Worm (Caenorhabditis elegans) whole organism, L1 larva: ENCODE data around the gene D2023.6.

Experiments
- C16A3.4 ChIP-seq: fragments of 150-350 bp; optimal IDR thresholded peaks from 2 replicates; lab custom pipeline; 2014; ENCODE audit warnings: missing biosample characterization, missing genetic modification characterization
- F16B12.6 ChIP-seq: fragments of 150-350 bp; optimal IDR thresholded peaks from 2 replicates; lab custom pipeline; 2014; ENCODE audit warnings: missing biosample characterization, missing genetic modification characterization
- Y116A8C.19 ChIP-seq: sonication (generic microtip); optimal IDR thresholded peaks from 2 replicates; lab custom pipeline; 2016; ENCODE audit warnings: missing compliant biosample characterization, missing genetic modification characterization, borderline replicate concordance
- aha-1 ChIP-seq: fragments of 150-350 bp; optimal IDR thresholded peaks from 2 replicates; lab custom pipeline; 2014; ENCODE audit warnings: missing biosample characterization, missing genetic modification characterization
- alr-1 ChIP-seq: fragments of 200-800 bp; sonication (Bioruptor generic); optimal IDR thresholded peaks from 2 replicates; lab custom pipeline; 2018; ENCODE audit warnings: borderline replicate concordance, mild to moderate bottlenecking, missing genetic modification characterization, missing compliant biosample characterization
- ama-1 ChIP-seq: fragments of 150-350 bp; optimal IDR thresholded peaks from 2 replicates; lab custom pipeline; 2014
- blmp-1 ChIP-seq: fragments of 150-350 bp; optimal IDR thresholded peaks from 2 replicates; lab custom pipeline; 2014; ENCODE audit warnings: missing biosample characterization, missing genetic modification characterization
- ceh-8 ChIP-seq: fragments of 200-800 bp; sonication (Bioruptor generic); optimal IDR thresholded peaks from 2 replicates; lab custom pipeline; 2018; ENCODE audit warnings: mild to moderate bottlenecking, missing genetic modification characterization, moderate library complexity, missing compliant biosample characterization
- ceh-88 ChIP-seq: fragments of 200-800 bp; sonication (Bioruptor generic); IDR thresholded peaks from 2 replicates; pipeline ENCODE4 v1.3.6; 2022; ENCODE audit warnings: missing genetic modification characterization, missing compliant biosample characterization
- dsc-1 ChIP-seq: sonication (generic microtip); optimal IDR thresholded peaks from 2 replicates; lab custom pipeline; 2016; ENCODE audit warnings: mild to moderate bottlenecking, missing genetic modification characterization, missing compliant biosample characterization
- efl-1 ChIP-seq, 4 experiments: fragments of 150-350 bp; optimal IDR thresholded peaks in 3 of 4; peaks in 1 of 4; 1 replicate in 1 of 4; 2 replicates in 3 of 4; lab custom pipeline; 2014; ENCODE audit warnings: missing biosample characterization in 2 of 4, missing genetic modification characterization in 2 of 4, missing genetic modification reagents in 2 of 4
- egl-27 ChIP-seq, 2 experiments: fragments of 150-350 bp in 1 of 2; sonication (generic microtip); optimal IDR thresholded peaks; 3 replicates each; lab custom pipeline; 2017 to 2018; ENCODE audit warnings: missing biosample characterization in 2 of 2, missing genetic modification characterization in 2 of 2, missing genetic modification reagents in 2 of 2
- elt-3 ChIP-seq, 6 experiments: fragments of 150-350 bp in 1 of 6; sonication (generic microtip); optimal IDR thresholded peaks; 2 replicates each; lab custom pipeline; 2017 to 2018; ENCODE audit warnings: missing biosample characterization in 6 of 6, missing genetic modification characterization in 6 of 6, inconsistent platforms in 1 of 6
- fkh-10 ChIP-seq: sonication (generic microtip); optimal IDR thresholded peaks from 2 replicates; lab custom pipeline; 2017; ENCODE audit warnings: missing biosample characterization, missing genetic modification reagents, missing genetic modification characterization
- grh-1 ChIP-seq: fragments of 200-800 bp; sonication (Bioruptor generic); IDR thresholded peaks from 2 replicates; pipeline ENCODE4 v1.3.6; 2022; ENCODE audit warnings: missing genetic modification reagents, missing genetic modification characterization, missing compliant biosample characterization
- irx-1 ChIP-seq: sonication (generic microtip); optimal IDR thresholded peaks from 2 replicates; lab custom pipeline; 2016; ENCODE audit warnings: missing genetic modification characterization, missing compliant biosample characterization
- isw-1 ChIP-seq: fragments of 200-800 bp; sonication (Bioruptor generic); IDR thresholded peaks from 2 replicates; pipeline ENCODE4 v1.3.6; 2022; ENCODE audit warnings: missing genetic modification characterization, missing compliant biosample characterization
- lin-14 ChIP-seq: fragments of 200-800 bp; sonication (Bioruptor generic); optimal IDR thresholded peaks from 2 replicates; lab custom pipeline; 2018; ENCODE audit warnings: mild to moderate bottlenecking, missing genetic modification characterization, moderate library complexity, missing compliant biosample characterization
- lin-35 ChIP-seq, 2 experiments: fragments of 150-350 bp; optimal IDR thresholded peaks; 2 replicates each; lab custom pipeline; 2014; ENCODE audit warnings: missing biosample characterization in 2 of 2, missing genetic modification characterization in 2 of 2, missing genetic modification reagents in 2 of 2
- lsy-2 ChIP-seq, 2 experiments: fragments of 150-350 bp; optimal IDR thresholded peaks; 2 replicates each; lab custom pipeline; 2014; ENCODE audit warnings: missing biosample characterization in 2 of 2, missing genetic modification characterization in 2 of 2
- mab-9 ChIP-seq: fragments of 200-800 bp; sonication (Bioruptor generic); IDR thresholded peaks from 2 replicates; pipeline ENCODE4 v1.3.6; 2022; ENCODE audit warnings: missing genetic modification reagents, missing genetic modification characterization, missing compliant biosample characterization
- mdl-1 ChIP-seq, 2 experiments: fragments of 150-350 bp; optimal IDR thresholded peaks; 2 replicates each; lab custom pipeline; 2014 to 2017; ENCODE audit warnings: missing biosample characterization in 2 of 2, missing genetic modification characterization in 2 of 2, inconsistent platforms in 1 of 2
- nhr-19 ChIP-seq: fragments of 200-800 bp; sonication (Bioruptor generic); conservative IDR thresholded peaks from 2 replicates; pipeline ENCODE4 v1.3.6; 2022; ENCODE audit warnings: missing genetic modification characterization, missing compliant biosample characterization
- nhr-20 ChIP-seq: sonication (generic microtip); optimal IDR thresholded peaks from 2 replicates; lab custom pipeline; 2016; ENCODE audit warnings: mild to moderate bottlenecking, missing genetic modification characterization, missing compliant biosample characterization
- nhr-237 ChIP-seq: fragments of 150-350 bp; optimal IDR thresholded peaks from 2 replicates; lab custom pipeline; 2014; ENCODE audit warnings: missing biosample characterization, missing genetic modification characterization
- nhr-28 ChIP-seq: fragments of 150-350 bp; optimal IDR thresholded peaks from 2 replicates; lab custom pipeline; 2014; ENCODE audit warnings: missing biosample characterization, missing genetic modification characterization
- nhr-47 ChIP-seq: sonication (generic microtip); optimal IDR thresholded peaks from 2 replicates; lab custom pipeline; 2016; ENCODE audit warnings: mild to moderate bottlenecking, missing genetic modification characterization, moderate library complexity, missing compliant biosample characterization
- nhr-71 ChIP-seq: sonication (generic microtip); optimal IDR thresholded peaks from 2 replicates; lab custom pipeline; 2016; ENCODE audit warnings: mild to moderate bottlenecking, missing genetic modification characterization, moderate library complexity, missing compliant biosample characterization
- nhr-85 ChIP-seq: sonication (generic microtip); peaks from one replicate; lab custom pipeline; 2016; ENCODE audit warnings: missing genetic modification characterization, inconsistent platforms, missing compliant biosample characterization
- nhr-90 ChIP-seq: sonication (generic microtip); optimal IDR thresholded peaks from 2 replicates; lab custom pipeline; 2016; ENCODE audit warnings: mild to moderate bottlenecking, missing genetic modification characterization, missing compliant biosample characterization; ENCODE audit not compliant: poor library complexity
- pag-3 ChIP-seq: sonication (generic microtip); optimal IDR thresholded peaks from 2 replicates; lab custom pipeline; 2017; ENCODE audit warnings: missing genetic modification characterization, mild to moderate bottlenecking, missing compliant biosample characterization, antibody characterized with exemption, borderline replicate concordance; ENCODE audit not compliant: insufficient read depth
- snpc-4 ChIP-seq: fragments of 150-350 bp; optimal IDR thresholded peaks from 2 replicates; lab custom pipeline; 2014; ENCODE audit warnings: missing biosample characterization, missing genetic modification characterization
- snu-23 ChIP-seq: sonication (generic microtip); optimal IDR thresholded peaks from 2 replicates; lab custom pipeline; 2016; ENCODE audit warnings: missing genetic modification characterization, missing compliant biosample characterization
- tbx-2 ChIP-seq: sonication (generic microtip); optimal IDR thresholded peaks from 2 replicates; lab custom pipeline; 2016; ENCODE audit warnings: missing genetic modification characterization, missing compliant biosample characterization
- tlp-1 ChIP-seq: fragments of 150-350 bp; optimal IDR thresholded peaks from 2 replicates; lab custom pipeline; 2014; ENCODE audit warnings: missing biosample characterization, missing genetic modification characterization
- unc-130 ChIP-seq: fragments of 150-350 bp; optimal IDR thresholded peaks from 2 replicates; lab custom pipeline; 2017; ENCODE audit warnings: missing biosample characterization, missing genetic modification characterization, inconsistent platforms
- unc-86 ChIP-seq: sonication (generic microtip); optimal IDR thresholded peaks from 2 replicates; lab custom pipeline; 2016; ENCODE audit warnings: missing genetic modification characterization, missing compliant biosample characterization
- ztf-11 ChIP-seq, 2 experiments: sonication (generic microtip); optimal IDR thresholded peaks; 2 replicates each; lab custom pipeline; 2016 to 2017; ENCODE audit warnings: missing genetic modification characterization in 2 of 2, missing biosample characterization in 1 of 2, missing compliant biosample characterization in 1 of 2

Gene D2023.6

ce11 chrV:11803518-11803994, 23.6 kb upstream of the D2023.6 start:
- TF ChIP-seq lin-35 (GFP tag; optimal IDR thresholded peaks at IDR 0.05; lab: Kevin White, UChicago) (peak in 1 of 2 experiments; percentile 50), ceh-88 (no peak), efl-1 (optimal IDR thresholded peaks at IDR 0.05; lab: Kevin White, UChicago) (no peak), efl-1 (GFP tag; optimal IDR thresholded peaks at IDR 0.05 in 1 of 2; lab: Kevin White, UChicago) (peak in 1 of 2 experiments; percentile 79), mdl-1 (tag; optimal IDR thresholded peaks at IDR 0.05; lab: Kevin White, UChicago) (no peak), fkh-10 (GFP tag; lab: Kevin White, UChicago) (no peak), lsy-2 (tag; optimal IDR thresholded peaks at IDR 0.05; lab: Kevin White, UChicago) (peak in 1 of 2 experiments; percentile 2), snu-23 (GFP tag; lab: Kevin White, UChicago) (peak; percentile 40), nhr-20 (tag; lab: Kevin White, UChicago) (peak; percentile 86), blmp-1 (tag; lab: Kevin White, UChicago) (peak; percentile 85), tbx-2 (peak; percentile 29), isw-1 (GFP tag; lab: Robert Waterston, UW) (no peak), ceh-8 (GFP tag; lab: Kevin White, UChicago) (peak; percentile 44), lin-14 (GFP tag; lab: Kevin White, UChicago) (peak; percentile 66), nhr-47 (peak; percentile 49), nhr-19 (GFP tag; lab: Robert Waterston, UW) (peak; percentile 62), elt-3 (tag; optimal IDR thresholded peaks at IDR 0.05; lab: Kevin White, UChicago) (peak in 4 of 6 experiments; percentile 24 to 33 (median 26)), nhr-71 (peak; percentile 85), nhr-90 (tag; lab: Kevin White, UChicago) (peak; percentile 32), nhr-85 (peak; percentile 95), mab-9 (GFP tag; lab: Robert Waterston, UW) (no peak), grh-1 (GFP tag; lab: Robert Waterston, UW) (0 out of 2 replicates have a peak, but pooled peaks have one; percentile 24)
- TF ChIP-seq, all 84 proteins: peak for 16

ce11 chrV:11809935-11810334, 17.2 kb upstream of the D2023.6 start:
- TF ChIP-seq nhr-28 (tag; lab: Kevin White, UChicago) = no peak
- TF ChIP-seq elt-3 (tag; optimal IDR thresholded peaks at IDR 0.05; lab: Kevin White, UChicago) = no peak
- TF ChIP-seq grh-1 (GFP tag; lab: Robert Waterston, UW) = no peak
- no peak for TF ChIP-seq efl-1 (optimal IDR thresholded peaks at IDR 0.05; lab: Kevin White, UChicago)
- TF ChIP-seq efl-1 (GFP tag; optimal IDR thresholded peaks at IDR 0.05 in 1 of 2; lab: Kevin White, UChicago) = peak in 1 of 2 experiments; percentile 80
- TF ChIP-seq C16A3.4 = no peak
- TF ChIP-seq pag-3 (tag; lab: Kevin White, UChicago) = no peak
- no peak for TF ChIP-seq isw-1 (GFP tag; lab: Robert Waterston, UW)
- TF ChIP-seq dsc-1 = no peak
- peak; percentile 9 for TF ChIP-seq irx-1 (tag; lab: Kevin White, UChicago)
- TF ChIP-seq Y116A8C.19 (tag; lab: Kevin White, UChicago) = no peak
- no peak for TF ChIP-seq unc-130
- no peak for TF ChIP-seq snpc-4
- TF ChIP-seq unc-86 (tag; lab: Kevin White, UChicago) = peak; percentile 2
- no peak for TF ChIP-seq ceh-8 (GFP tag; lab: Kevin White, UChicago)
- peak; percentile 67 for TF ChIP-seq lin-14 (GFP tag; lab: Kevin White, UChicago)
- TF ChIP-seq egl-27 (tag; optimal IDR thresholded peaks at IDR 0.05; lab: Kevin White, UChicago) = no peak
- no peak for TF ChIP-seq aha-1 (tag; lab: Kevin White, UChicago)
- TF ChIP-seq tbx-2 = no peak
- TF ChIP-seq tlp-1 = no peak
- TF ChIP-seq ztf-11 (tag; optimal IDR thresholded peaks at IDR 0.05; lab: Kevin White, UChicago) = no peak
- TF ChIP-seq alr-1 (tag; lab: Kevin White, UChicago) = no peak
- no peak for TF ChIP-seq ama-1 (lab: Kevin White, UChicago)
- TF ChIP-seq F16B12.6 = no peak
- TF ChIP-seq nhr-237 (tag; lab: Kevin White, UChicago) = no peak
